Worm (Caenorhabditis elegans): ENCODE results near the gene K07C5.13.

DNA sequence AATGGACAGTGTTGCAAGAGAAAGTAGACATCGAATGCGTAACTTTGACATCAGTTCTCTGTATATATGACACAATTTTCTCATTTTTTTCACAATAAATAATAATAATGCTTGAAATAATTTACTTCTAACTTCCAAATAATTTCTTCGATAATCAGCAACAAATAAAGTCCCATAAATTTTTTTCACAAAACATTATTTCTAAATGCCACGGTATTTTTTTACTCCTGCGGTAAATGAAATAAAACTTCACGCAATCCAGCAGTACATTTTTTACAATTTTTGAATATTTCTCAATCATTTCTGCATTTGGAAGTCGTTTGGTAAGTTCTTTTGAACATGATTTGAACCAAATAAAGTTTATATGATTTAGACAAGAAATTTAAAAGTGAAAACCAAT, 42.1 kb downstream of the K07C5.13 start, which contains the start of gene spe-10:
- TF ChIP-seq rpc-1 (optimal IDR thresholded peaks at IDR 0.05) (no peak), rpc-1 (tag; optimal IDR thresholded peaks at IDR 0.05) (no peak), fkh-3 (tag; optimal IDR thresholded peaks at IDR 0.05) (no peak), F23B12.7 (tag; optimal IDR thresholded peaks at IDR 0.05; ENCODE audit: insufficient read depth) (no peak), mcd-1 (GFP tag; IDR thresholded peaks at IDR 0.05) (no peak)

All from whole organism, young adult.